Worm (Caenorhabditis elegans): ENCODE results near the gene cyk-3.

The cyk-3 gene

DNA sequence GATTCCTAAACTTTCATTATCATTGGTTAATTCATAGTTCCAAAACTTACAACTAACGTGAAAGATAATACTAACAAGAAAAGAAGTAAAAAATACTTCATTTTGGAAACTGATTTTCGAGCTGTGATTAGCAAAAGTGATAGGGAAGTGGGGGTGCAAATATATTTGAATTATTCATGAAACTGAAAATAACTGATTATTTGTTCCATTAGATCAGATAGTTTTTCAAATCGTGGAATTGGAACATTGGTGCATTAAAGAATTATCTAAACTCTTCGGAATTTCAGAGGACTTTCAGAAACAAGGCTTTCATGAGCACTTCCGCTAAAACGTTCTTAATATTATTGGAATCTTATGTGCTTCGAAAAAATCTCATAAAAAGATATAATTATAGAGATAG, 35.7 kb downstream of the cyk-3 start, which contains the start of gene F40H6.5:
Gene F40H6.5 (minus strand): TSS at position 101 of the 400 bp plus-strand sequence.
- TF ChIP-seq bed-3 (GFP tag; optimal IDR thresholded peaks at IDR 0.05) (no peak), nhr-237 (tag; optimal IDR thresholded peaks at IDR 0.05) (no peak), ztf-11 (tag; optimal IDR thresholded peaks at IDR 0.05) (no peak), mep-1 (tag; optimal IDR thresholded peaks at IDR 0.05) (no peak), nhr-76 (tag; optimal IDR thresholded peaks at IDR 0.05) (no peak), hlh-1 (tag; optimal IDR thresholded peaks at IDR 0.05) (no peak), unc-39 (tag; optimal IDR thresholded peaks at IDR 0.05) (no peak)

DNA sequence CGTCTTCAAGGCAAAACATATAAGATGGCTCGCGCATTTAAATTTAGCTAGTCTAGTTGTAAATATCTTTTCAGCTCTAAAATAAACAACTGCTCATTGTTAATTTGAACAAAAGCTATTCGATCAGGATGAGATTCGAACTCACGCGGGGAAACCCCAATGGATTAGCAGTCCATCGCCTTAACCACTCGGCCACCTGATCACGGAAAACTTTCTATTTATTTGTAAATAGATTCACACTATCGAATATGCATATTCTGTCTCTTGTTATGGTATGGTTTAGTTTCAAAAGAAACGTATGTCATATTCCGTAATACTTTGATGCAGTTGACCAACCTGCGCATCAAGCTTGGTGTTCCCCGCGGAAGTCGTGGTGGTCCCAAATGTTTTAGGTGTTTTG, 36.2 kb downstream of the cyk-3 start:
- TF ChIP-seq nhr-237 (tag; optimal IDR thresholded peaks at IDR 0.05) (no peak), mep-1 (tag; optimal IDR thresholded peaks at IDR 0.05) (no peak), hlh-1 (tag; optimal IDR thresholded peaks at IDR 0.05) (no peak), pha-4 (tag; optimal IDR thresholded peaks at IDR 0.05) (no peak), cnd-1 (tag; optimal IDR thresholded peaks at IDR 0.05) (no peak), mab-5 (tag; optimal IDR thresholded peaks at IDR 0.05) (no peak), unc-39 (tag; optimal IDR thresholded peaks at IDR 0.05) (no peak), mls-2 (tag; optimal IDR thresholded peaks at IDR 0.05) (no peak), lsy-2 (tag; optimal IDR thresholded peaks at IDR 0.05) (no peak), elt-1 (tag; optimal IDR thresholded peaks at IDR 0.05; ENCODE audit: borderline replicate concordance, insufficient read depth) (no peak), unc-62 (GFP tag; optimal IDR thresholded peaks at IDR 0.05) (no peak), snpc-4 (tag; optimal IDR thresholded peaks at IDR 0.05) (no peak), lin-32 (GFP tag; optimal IDR thresholded peaks at IDR 0.05) (no peak)

DNA sequence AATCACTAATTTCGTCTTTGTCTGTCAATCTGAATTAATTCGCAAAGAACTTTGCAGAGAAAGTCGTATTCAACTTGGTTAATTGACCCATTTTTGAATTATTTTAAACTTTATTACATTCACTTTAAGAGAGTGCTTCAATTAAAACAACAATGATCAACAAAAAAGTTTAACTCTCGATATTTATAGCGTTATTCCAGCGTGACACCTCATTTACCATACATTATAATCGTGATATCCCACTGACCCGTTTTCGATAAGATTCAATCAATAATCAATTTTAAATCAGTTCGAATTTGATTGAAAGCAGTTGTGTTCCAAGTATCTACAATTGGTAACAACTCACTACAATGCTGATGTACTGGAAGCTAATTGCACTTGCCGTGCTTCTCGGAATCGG, 36.8 kb downstream of the cyk-3 start, which contains the start of gene clc-10:
Gene clc-10 (plus strand): TSS at position 301 of the 400 bp plus-strand sequence.
- TF ChIP-seq unc-39 (tag; optimal IDR thresholded peaks at IDR 0.05) (no peak), mls-2 (tag; optimal IDR thresholded peaks at IDR 0.05) (no peak), ceh-39 (tag; optimal IDR thresholded peaks at IDR 0.05) (no peak), drap-1 (GFP tag; optimal IDR thresholded peaks at IDR 0.05) (no peak), hlh-1 (tag; optimal IDR thresholded peaks at IDR 0.05) (no peak), sptf-1 (tag; optimal IDR thresholded peaks at IDR 0.05) (no peak), blmp-1 (tag; optimal IDR thresholded peaks at IDR 0.05) (no peak), tbx-8 (GFP tag; optimal IDR thresholded peaks at IDR 0.05) (no peak), nhr-12 (tag; optimal IDR thresholded peaks at IDR 0.05) (no peak), snpc-4 (tag; optimal IDR thresholded peaks at IDR 0.05) (no peak), elt-1 (tag; optimal IDR thresholded peaks at IDR 0.05; ENCODE audit: borderline replicate concordance, insufficient read depth) (no peak), sem-2 (GFP tag; optimal IDR thresholded peaks at IDR 0.05) (no peak), mab-5 (tag; optimal IDR thresholded peaks at IDR 0.05) (no peak), ces-1 (GFP tag; optimal IDR thresholded peaks at IDR 0.05) (no peak), nhr-237 (tag; optimal IDR thresholded peaks at IDR 0.05) (no peak), nhr-28 (tag; optimal IDR thresholded peaks at IDR 0.05) (no peak), ceh-43 (GFP tag; optimal IDR thresholded peaks at IDR 0.05) (no peak), cnd-1 (tag; optimal IDR thresholded peaks at IDR 0.05) (no peak), ceh-83 (GFP tag; optimal IDR thresholded peaks at IDR 0.05) (no peak)

ce11 chrIII:6067557-6067956, 47.6 kb downstream of the cyk-3 start, which contains the start of gene mapk-15:
TSS of gene mapk-15 (plus strand) at chrIII:6067857.
- TF ChIP-seq cnd-1 (tag; optimal IDR thresholded peaks at IDR 0.05) (no peak), mls-2 (tag; optimal IDR thresholded peaks at IDR 0.05) (no peak), pha-4 (tag; optimal IDR thresholded peaks at IDR 0.05) (no peak)

- no peak for TF ChIP-seq ztf-11 (tag; optimal IDR thresholded peaks at IDR 0.05)
- TF ChIP-seq lin-13 (tag; optimal IDR thresholded peaks at IDR 0.05), result no peak
- TF ChIP-seq ces-1 (GFP tag; optimal IDR thresholded peaks at IDR 0.05), result peak; percentile 89
- no peak for TF ChIP-seq nhr-76 (tag; optimal IDR thresholded peaks at IDR 0.05)
- TF ChIP-seq nhr-12 (tag; optimal IDR thresholded peaks at IDR 0.05), result no peak
- no peak for TF ChIP-seq ceh-39 (tag; optimal IDR thresholded peaks at IDR 0.05)
- no peak for TF ChIP-seq tbx-8 (GFP tag; optimal IDR thresholded peaks at IDR 0.05)
- no peak for TF ChIP-seq snpc-4 (tag; optimal IDR thresholded peaks at IDR 0.05)
- TF ChIP-seq nhr-237 (tag; optimal IDR thresholded peaks at IDR 0.05), result no peak
Measured at ce11 chrIII:6072937-6073336, 53.0 kb downstream of the cyk-3 start.

DNA sequence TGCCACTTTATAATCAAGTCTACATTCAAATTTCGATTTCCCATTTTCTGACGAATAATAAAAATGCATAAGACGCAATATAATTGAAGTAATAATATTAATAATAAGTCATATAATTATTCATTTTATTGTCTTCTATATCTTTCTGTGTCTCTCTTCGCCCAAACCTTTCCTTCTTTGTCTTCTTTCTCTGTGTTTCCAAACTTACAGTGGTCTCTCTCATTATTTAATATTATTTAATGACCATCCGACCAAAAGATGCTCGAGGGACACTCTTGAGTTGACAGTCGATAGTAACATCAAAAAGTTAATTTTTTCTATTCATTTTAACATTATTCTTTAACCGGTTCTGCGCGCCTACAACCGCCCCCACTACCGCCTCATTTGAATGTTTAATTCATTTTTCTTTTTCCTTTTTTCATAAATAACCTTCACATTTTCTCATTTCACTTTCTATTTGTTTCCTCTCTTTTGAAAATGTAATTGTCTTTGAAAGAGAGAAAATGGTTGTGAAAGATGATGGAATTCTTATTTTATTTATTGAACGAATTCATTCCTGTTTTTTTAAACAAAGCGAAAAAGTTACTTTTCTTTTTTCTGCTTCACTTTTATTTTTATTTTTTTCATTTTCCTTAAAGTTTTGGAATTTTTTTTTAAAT, 53.8 kb downstream of the cyk-3 start:
- TF ChIP-seq ces-1 (GFP tag; optimal IDR thresholded peaks at IDR 0.05) (peak; percentile 91), nhr-237 (tag; optimal IDR thresholded peaks at IDR 0.05) (peak; percentile 4), blmp-1 (tag; optimal IDR thresholded peaks at IDR 0.05) (peak; percentile 1), sptf-1 (tag; optimal IDR thresholded peaks at IDR 0.05) (no peak)
